Worm (Caenorhabditis elegans): ENCODE data around the gene F15H10.8.

DNA sequence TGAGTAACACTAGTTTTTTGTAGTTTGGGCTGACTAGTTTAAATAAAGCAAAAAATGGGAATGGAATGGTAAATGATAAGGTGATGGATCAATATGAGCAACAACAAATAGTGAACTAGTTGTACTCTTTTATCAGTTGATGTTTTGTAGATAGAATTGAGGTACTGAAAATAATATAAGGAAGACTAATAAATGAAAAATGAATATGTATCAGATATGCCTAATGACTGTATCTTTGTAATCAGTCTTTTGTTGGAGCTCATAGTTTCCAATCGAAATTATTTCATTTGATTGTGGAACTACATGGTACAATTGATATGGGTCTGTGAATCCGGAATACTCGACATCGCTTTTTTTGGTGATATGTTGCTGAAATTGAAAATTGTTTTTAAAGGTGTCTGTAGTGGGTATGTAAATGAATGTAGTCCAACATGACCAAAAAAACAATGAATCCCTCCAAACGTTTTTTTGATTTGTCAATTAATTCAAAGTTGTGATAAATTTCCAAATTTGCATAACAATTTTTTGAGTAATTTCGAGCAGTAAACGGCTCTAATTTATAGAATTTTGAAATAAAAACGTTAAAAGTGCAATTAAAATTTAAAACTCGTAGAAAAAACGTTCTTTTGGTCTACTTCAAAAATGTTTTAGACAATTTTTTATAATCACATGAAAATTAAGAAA lies 7.5 kb upstream of the F15H10.8 start, which contains the start of gene F15H10.12:
- TF ChIP-seq die-1 (tag; optimal IDR thresholded peaks at IDR 0.05) (no peak), snpc-4 (GFP tag; optimal IDR thresholded peaks at IDR 0.05) (no peak), snpc-4 (tag; optimal IDR thresholded peaks at IDR 0.05) (no peak), ama-1 (optimal IDR thresholded peaks at IDR 0.05) (no peak), ama-1 (GFP tag; optimal IDR thresholded peaks at IDR 0.05) (no peak), F55B11.4 (tag; optimal IDR thresholded peaks at IDR 0.05; ENCODE audit: borderline replicate concordance, insufficient read depth) (no peak), pha-4 (tag; optimal IDR thresholded peaks at IDR 0.05) (no peak), unc-130 (GFP tag; optimal IDR thresholded peaks at IDR 0.05) (no peak), sdz-38 (tag; optimal IDR thresholded peaks at IDR 0.05) (no peak), chd-7 (tag; optimal IDR thresholded peaks at IDR 0.05) (no peak), lin-35 (GFP tag; optimal IDR thresholded peaks at IDR 0.05) (no peak), nhr-27 (tag; optimal IDR thresholded peaks at IDR 0.05) (no peak), T07F8.4 (tag; optimal IDR thresholded peaks at IDR 0.05) (no peak), Y95B8A.8 (GFP tag; IDR thresholded peaks at IDR 0.05) (no peak), lin-40 (tag; optimal IDR thresholded peaks at IDR 0.05) (no peak), ztf-28 (GFP tag; IDR thresholded peaks at IDR 0.05) (no peak)

Data from whole organism, young adult.